Worm (Caenorhabditis elegans) whole organism, mixed stage, embryonic: Measurements from ENCODE around the gene F54D5.7.

Experiments
- M03D4.4 ChIP-seq: sonication (generic microtip); optimal IDR thresholded peaks from 2 replicates; lab custom pipeline; 2017; ENCODE audit warnings: mild to moderate bottlenecking, missing genetic modification characterization, missing compliant biosample characterization
- bed-3 ChIP-seq: fragments of 200-800 bp; sonication (Bioruptor generic); optimal IDR thresholded peaks from 3 replicates; lab custom pipeline; 2018; ENCODE audit warnings: mild to moderate bottlenecking, missing genetic modification characterization, moderate library complexity, missing compliant biosample characterization
- blmp-1 ChIP-seq: fragments of 150-350 bp; optimal IDR thresholded peaks from 2 replicates; lab custom pipeline; 2014; ENCODE audit warnings: missing biosample characterization, missing genetic modification characterization
- ceh-39 ChIP-seq: fragments of 150-350 bp; optimal IDR thresholded peaks from 2 replicates; lab custom pipeline; 2014; ENCODE audit warnings: missing biosample characterization, missing genetic modification characterization
- ceh-43 ChIP-seq: fragments of 200-800 bp; sonication (Bioruptor generic); optimal IDR thresholded peaks from 2 replicates; lab custom pipeline; 2018; ENCODE audit warnings: mild to moderate bottlenecking, missing genetic modification characterization, moderate library complexity, missing compliant biosample characterization
- ceh-83 ChIP-seq: fragments of 200-800 bp; sonication (Bioruptor generic); optimal IDR thresholded peaks from 2 replicates; lab custom pipeline; 2018; ENCODE audit warnings: mild to moderate bottlenecking, missing genetic modification characterization, missing compliant biosample characterization
- ces-1 ChIP-seq: fragments of 150-350 bp; optimal IDR thresholded peaks from 2 replicates; lab custom pipeline; 2014; ENCODE audit warnings: missing biosample characterization, missing genetic modification reagents, missing genetic modification characterization
- cnd-1 ChIP-seq: fragments of 200-800 bp; sonication (Bioruptor generic); optimal IDR thresholded peaks from 2 replicates; lab custom pipeline; 2018; ENCODE audit warnings: mild to moderate bottlenecking, missing genetic modification characterization, missing compliant biosample characterization
- drap-1 ChIP-seq: fragments of 200-800 bp; sonication (Bioruptor generic); optimal IDR thresholded peaks from 3 replicates; lab custom pipeline; 2018; ENCODE audit warnings: mild to moderate bottlenecking, missing genetic modification characterization, missing compliant biosample characterization
- elt-1 ChIP-seq: sonication (generic microtip); optimal IDR thresholded peaks from 2 replicates; lab custom pipeline; 2017; ENCODE audit warnings: missing genetic modification characterization, mild to moderate bottlenecking, missing compliant biosample characterization, antibody characterized with exemption, moderate library complexity, borderline replicate concordance; ENCODE audit not compliant: insufficient read depth
- elt-3 ChIP-seq: fragments of 150-350 bp; optimal IDR thresholded peaks from 2 replicates; lab custom pipeline; 2014; ENCODE audit warnings: missing biosample characterization, missing genetic modification characterization
- flh-1 ChIP-seq: fragments of 200-800 bp; sonication (Bioruptor generic); optimal IDR thresholded peaks from 2 replicates; lab custom pipeline; 2018; ENCODE audit warnings: mild to moderate bottlenecking, missing genetic modification characterization, moderate library complexity, missing compliant biosample characterization
- ham-2 ChIP-seq: fragments of 200-800 bp; sonication (Bioruptor generic); optimal IDR thresholded peaks from 2 replicates; lab custom pipeline; 2018; ENCODE audit warnings: mild to moderate bottlenecking, missing genetic modification characterization, missing compliant biosample characterization
- hlh-1 ChIP-seq: fragments of 150-350 bp; optimal IDR thresholded peaks from 2 replicates; lab custom pipeline; 2014; ENCODE audit warnings: missing biosample characterization, missing genetic modification reagents, missing genetic modification characterization
- lin-13 ChIP-seq: fragments of 150-350 bp; optimal IDR thresholded peaks from 2 replicates; lab custom pipeline; 2014; ENCODE audit warnings: missing biosample characterization, missing genetic modification characterization
- lin-32 ChIP-seq: fragments of 200-800 bp; sonication (Bioruptor generic); optimal IDR thresholded peaks from 2 replicates; lab custom pipeline; 2018; ENCODE audit warnings: mild to moderate bottlenecking, missing genetic modification characterization, missing compliant biosample characterization
- lsy-2 ChIP-seq: fragments of 150-350 bp; optimal IDR thresholded peaks from 2 replicates; lab custom pipeline; 2014; ENCODE audit warnings: missing biosample characterization, missing genetic modification characterization
- mab-5 ChIP-seq: fragments of 150-350 bp; optimal IDR thresholded peaks from 2 replicates; lab custom pipeline; 2014; ENCODE audit warnings: missing biosample characterization, missing genetic modification characterization
- mep-1 ChIP-seq: fragments of 150-350 bp; optimal IDR thresholded peaks from 2 replicates; lab custom pipeline; 2017; ENCODE audit warnings: missing biosample characterization, missing genetic modification reagents, missing genetic modification characterization, inconsistent platforms
- mls-2 ChIP-seq: sonication (generic microtip); optimal IDR thresholded peaks from 2 replicates; lab custom pipeline; 2016; ENCODE audit warnings: mild to moderate bottlenecking, missing genetic modification characterization, moderate library complexity, missing compliant biosample characterization
- nhr-12 ChIP-seq: fragments of 150-350 bp; optimal IDR thresholded peaks from 2 replicates; lab custom pipeline; 2014; ENCODE audit warnings: missing biosample characterization, missing genetic modification characterization
- nhr-2 ChIP-seq: fragments of 150-350 bp; optimal IDR thresholded peaks from 2 replicates; lab custom pipeline; 2014; ENCODE audit warnings: missing biosample characterization, missing genetic modification characterization
- nhr-237 ChIP-seq: fragments of 150-350 bp; optimal IDR thresholded peaks from 2 replicates; lab custom pipeline; 2014; ENCODE audit warnings: missing biosample characterization, missing genetic modification characterization
- nhr-28 ChIP-seq: fragments of 150-350 bp; optimal IDR thresholded peaks from 2 replicates; lab custom pipeline; 2014; ENCODE audit warnings: missing biosample characterization, missing genetic modification characterization
- nhr-76 ChIP-seq: sonication (generic microtip); optimal IDR thresholded peaks from 2 replicates; lab custom pipeline; 2017; ENCODE audit warnings: missing biosample characterization, missing genetic modification characterization
- pha-4 ChIP-seq: fragments of 150-350 bp; optimal IDR thresholded peaks from 2 replicates; lab custom pipeline; 2018; ENCODE audit warnings: missing biosample characterization, missing genetic modification reagents, missing genetic modification characterization
- sem-2 ChIP-seq: fragments of 200-800 bp; sonication (Bioruptor generic); optimal IDR thresholded peaks from 2 replicates; lab custom pipeline; 2018; ENCODE audit warnings: mild to moderate bottlenecking, missing genetic modification characterization, missing compliant biosample characterization
- snpc-4 ChIP-seq: fragments of 150-350 bp; optimal IDR thresholded peaks from 2 replicates; lab custom pipeline; 2014; ENCODE audit warnings: missing biosample characterization, missing genetic modification characterization
- sptf-1 ChIP-seq: sonication (generic microtip); optimal IDR thresholded peaks from 2 replicates; lab custom pipeline; 2017; ENCODE audit warnings: mild to moderate bottlenecking, missing genetic modification characterization, moderate library complexity, missing compliant biosample characterization
- tbx-8 ChIP-seq: fragments of 200-800 bp; sonication (Bioruptor generic); optimal IDR thresholded peaks from 2 replicates; lab custom pipeline; 2018; ENCODE audit warnings: mild to moderate bottlenecking, missing genetic modification characterization, moderate library complexity, missing compliant biosample characterization
- unc-120 ChIP-seq: sonication (generic microtip); optimal IDR thresholded peaks from 2 replicates; lab custom pipeline; 2017; ENCODE audit warnings: missing genetic modification characterization, missing compliant biosample characterization; ENCODE audit not compliant: poor library complexity, severe bottlenecking
- unc-39 ChIP-seq: fragments of 150-350 bp; optimal IDR thresholded peaks from 2 replicates; lab custom pipeline; 2014; ENCODE audit warnings: missing biosample characterization, missing genetic modification characterization
- unc-62 ChIP-seq: fragments of 150-350 bp; optimal IDR thresholded peaks from 2 replicates; lab custom pipeline; 2014; ENCODE audit warnings: missing biosample characterization, missing genetic modification reagents, missing genetic modification characterization
- zip-8 ChIP-seq: fragments of 150-350 bp; optimal IDR thresholded peaks from 2 replicates; lab custom pipeline; 2014; ENCODE audit warnings: missing biosample characterization, missing genetic modification characterization
- ztf-11 ChIP-seq: fragments of 150-350 bp; optimal IDR thresholded peaks from 2 replicates; lab custom pipeline; 2014; ENCODE audit warnings: missing biosample characterization, missing genetic modification characterization

F54D5.7 gene

ce11 chrII:11547254-11547687 lies at the start of gene F54D5.7:
Gene F54D5.7, plus strand, starts transcription at chrII:11547517.
- TF ChIP-seq elt-1 (tag; lab: Kevin White, UChicago) (peak; percentile 8), unc-39 (tag; lab: Kevin White, UChicago) (no peak), snpc-4 (tag; lab: Kevin White, UChicago) (no peak), ces-1 (peak; percentile 5), mls-2 (tag; lab: Kevin White, UChicago) (no peak), mab-5 (tag; lab: Kevin White, UChicago) (no peak), M03D4.4 (tag; lab: Kevin White, UChicago) (peak; percentile 9), tbx-8 (GFP tag; lab: Kevin White, UChicago) (no peak), ceh-43 (GFP tag; lab: Kevin White, UChicago) (peak; percentile 51), nhr-76 (tag; lab: Kevin White, UChicago) (no peak), sem-2 (GFP tag; lab: Kevin White, UChicago) (no peak), ham-2 (GFP tag; lab: Kevin White, UChicago) (no peak), drap-1 (GFP tag; lab: Kevin White, UChicago) (no peak), nhr-28 (no peak), bed-3 (GFP tag; lab: Kevin White, UChicago) (no peak), ceh-83 (GFP tag; lab: Kevin White, UChicago) (no peak), nhr-12 (tag; lab: Kevin White, UChicago) (peak; percentile 3), nhr-237 (no peak), unc-120 (tag; lab: Kevin White, UChicago) (peak; percentile 38), blmp-1 (no peak), hlh-1 (peak; percentile 4), mep-1 (no peak), nhr-2 (tag; lab: Kevin White, UChicago) (no peak), sptf-1 (tag; lab: Kevin White, UChicago) (no peak), lsy-2 (no peak), lin-13 (tag; lab: Kevin White, UChicago) (no peak), lin-32 (no peak), elt-3 (tag; lab: Kevin White, UChicago) (no peak), flh-1 (GFP tag; lab: Kevin White, UChicago) (peak; percentile 11), cnd-1 (tag; lab: Kevin White, UChicago) (no peak), ztf-11 (tag; lab: Kevin White, UChicago) (no peak), unc-62 (no peak)

DNA sequence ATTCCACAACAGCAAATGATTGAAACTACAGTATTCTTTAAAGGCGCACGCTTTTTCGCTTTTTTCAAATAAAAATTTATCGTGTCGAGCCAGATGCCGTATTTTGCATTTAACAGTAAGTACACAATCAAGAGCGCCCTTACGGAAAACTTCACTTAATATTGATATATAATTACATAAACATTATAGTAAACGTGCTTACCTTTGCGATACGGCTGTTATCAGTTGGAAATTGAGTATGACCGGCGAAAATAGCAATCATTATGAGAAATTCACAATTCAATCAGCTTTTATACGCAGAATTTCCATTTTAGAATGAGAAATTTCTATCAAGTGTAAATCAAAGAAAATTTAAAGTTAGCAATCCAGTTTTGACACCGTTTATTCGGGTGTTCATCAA lies 47.1 kb upstream of the F54D5.7 start, which contains the start of gene B0334.20:
Gene B0334.20 (minus strand): TSS at position 262 of the 400 bp plus-strand sequence.
- TF ChIP-seq nhr-28: no peak
- TF ChIP-seq lsy-2: no peak
- no peak for TF ChIP-seq flh-1 (GFP tag; lab: Kevin White, UChicago)
- no peak for TF ChIP-seq elt-3 (tag; lab: Kevin White, UChicago)
- no peak for TF ChIP-seq unc-120 (tag; lab: Kevin White, UChicago)
- TF ChIP-seq bed-3 (GFP tag; lab: Kevin White, UChicago): no peak
- TF ChIP-seq mab-5 (tag; lab: Kevin White, UChicago): no peak
- no peak for TF ChIP-seq ceh-83 (GFP tag; lab: Kevin White, UChicago)
- no peak for TF ChIP-seq nhr-2 (tag; lab: Kevin White, UChicago)
- no peak for TF ChIP-seq ces-1
- no peak for TF ChIP-seq unc-62
- TF ChIP-seq zip-8 (tag; lab: Kevin White, UChicago): no peak
- TF ChIP-seq blmp-1: no peak
- TF ChIP-seq drap-1 (GFP tag; lab: Kevin White, UChicago): no peak
- TF ChIP-seq tbx-8 (GFP tag; lab: Kevin White, UChicago): no peak
- no peak for TF ChIP-seq snpc-4 (tag; lab: Kevin White, UChicago)
- TF ChIP-seq ztf-11 (tag; lab: Kevin White, UChicago): no peak
- TF ChIP-seq sem-2 (GFP tag; lab: Kevin White, UChicago): no peak
- no peak for TF ChIP-seq cnd-1 (tag; lab: Kevin White, UChicago)
- no peak for TF ChIP-seq hlh-1

- TF ChIP-seq flh-1 (GFP tag; lab: Kevin White, UChicago): no peak
- TF ChIP-seq hlh-1: no peak
- TF ChIP-seq nhr-2 (tag; lab: Kevin White, UChicago): no peak
- TF ChIP-seq drap-1 (GFP tag; lab: Kevin White, UChicago): no peak
- TF ChIP-seq unc-120 (tag; lab: Kevin White, UChicago): no peak
- TF ChIP-seq nhr-76 (tag; lab: Kevin White, UChicago): no peak
- TF ChIP-seq sem-2 (GFP tag; lab: Kevin White, UChicago): no peak
- TF ChIP-seq elt-1 (tag; lab: Kevin White, UChicago): peak; percentile 35
- TF ChIP-seq pha-4 (tag; lab: Kevin White, UChicago): no peak
- peak; percentile 91 for TF ChIP-seq blmp-1
- no peak for TF ChIP-seq mab-5 (tag; lab: Kevin White, UChicago)
- no peak for TF ChIP-seq ceh-39 (tag; lab: Kevin White, UChicago)
- TF ChIP-seq unc-39 (tag; lab: Kevin White, UChicago): no peak
- TF ChIP-seq elt-3 (tag; lab: Kevin White, UChicago): peak; percentile 93
- peak; percentile 59 for TF ChIP-seq ham-2 (GFP tag; lab: Kevin White, UChicago)
- TF ChIP-seq, all 35 proteins: peak for 4
Measured at ce11 chrII:11501956-11502355, 45.4 kb upstream of the F54D5.7 start.
